Fruit fly (Drosophila melanogaster): ENCODE results near the gene bsh.

The bsh gene

DNA sequence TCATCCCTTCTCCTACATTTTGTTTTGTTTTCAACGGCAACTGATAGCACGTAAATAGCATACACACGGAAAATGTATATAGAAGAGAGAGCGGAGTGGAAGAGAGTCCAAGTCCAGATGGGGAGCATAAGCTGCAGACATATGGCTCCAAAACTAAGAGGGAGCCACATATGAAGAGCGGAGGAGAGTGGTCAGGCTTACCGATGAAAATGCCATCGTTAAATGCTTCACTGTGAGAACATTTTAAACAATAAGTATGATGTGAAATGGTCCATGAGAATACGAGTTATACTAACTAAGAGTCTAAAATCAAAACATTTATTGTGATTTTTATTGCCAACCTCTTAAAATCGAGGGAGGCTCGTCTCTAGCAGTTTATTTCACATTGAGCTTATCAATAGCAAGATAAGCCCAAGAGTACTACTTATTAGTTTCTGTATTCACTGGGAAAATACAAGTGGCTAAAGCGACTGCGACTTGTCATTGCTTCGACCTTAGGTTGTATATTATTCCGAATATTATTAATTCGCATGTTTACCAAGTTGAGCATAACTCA is 4.2 kb downstream of the bsh start (continued):
- TF ChIP-seq dsx (GFP tag; optimal IDR thresholded peaks at IDR 0.05; ENCODE audit: poor library complexity, severe bottlenecking), result no peak
- TF ChIP-seq CG1621 (tag; optimal IDR thresholded peaks at IDR 0.05), result no peak
- peak; percentile 70 for TF ChIP-seq CG6276 (GFP tag; optimal IDR thresholded peaks at IDR 0.05)
- no peak for TF ChIP-seq Lpt (GFP tag; optimal IDR thresholded peaks at IDR 0.05)
- TF ChIP-seq Eip78C (GFP tag), result peak; percentile 41
- TF ChIP-seq CG32006 (GFP tag; optimal IDR thresholded peaks at IDR 0.05), result no peak
- no peak for TF ChIP-seq CG11902 (GFP tag; optimal IDR thresholded peaks at IDR 0.05)
- no peak for TF ChIP-seq CG11762 (GFP tag; optimal IDR thresholded peaks at IDR 0.05; ENCODE audit: insufficient read depth)
- TF ChIP-seq Hr38 (GFP tag; optimal IDR thresholded peaks at IDR 0.05), result no peak
- no peak for TF ChIP-seq CG8119 (GFP tag; IDR thresholded peaks at IDR 0.05)
- TF ChIP-seq CG8632 (GFP tag; optimal IDR thresholded peaks at IDR 0.05), result peak; percentile 39
- TF ChIP-seq Hr4 (GFP tag; optimal IDR thresholded peaks at IDR 0.05), result no peak
- no peak for TF ChIP-seq CG34406 (GFP tag; optimal IDR thresholded peaks at IDR 0.05)

DNA sequence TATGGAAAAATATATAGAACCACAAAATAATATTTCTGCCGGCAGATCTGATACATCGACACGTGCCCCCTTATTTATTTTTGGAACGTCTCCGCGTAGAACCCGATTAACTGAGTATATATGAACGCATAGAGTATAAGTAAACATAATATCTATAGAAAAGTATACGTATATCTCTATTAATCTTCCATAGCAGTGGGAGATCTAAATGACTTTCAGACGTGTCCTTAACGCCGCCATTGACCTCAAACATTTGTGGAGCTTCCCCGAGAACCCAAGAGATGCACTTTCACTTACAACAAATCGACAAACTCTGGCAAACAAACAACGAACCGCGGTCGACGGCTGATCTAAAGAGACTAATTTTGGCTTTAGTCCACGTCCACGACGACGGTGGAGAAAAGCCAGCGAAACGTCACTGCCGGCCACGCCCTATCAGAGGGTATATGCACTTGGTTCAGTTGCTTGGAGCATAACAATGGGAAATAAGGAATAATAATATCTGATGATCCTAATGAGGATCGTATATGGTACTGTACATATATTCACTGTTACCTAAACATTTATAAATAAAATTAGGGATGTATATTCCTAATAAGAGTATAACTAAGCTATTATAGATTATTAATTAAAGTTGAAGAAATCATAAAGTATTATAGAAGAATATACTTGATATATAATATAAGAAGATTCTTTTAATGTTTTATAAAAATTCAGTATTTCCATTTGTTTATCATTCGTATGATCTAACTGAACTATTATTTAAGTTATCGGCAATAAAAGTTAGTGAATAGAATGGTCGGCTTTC is 4.9 kb downstream of the bsh start, which contains the start of gene fbp:
TSS of gene fbp (minus strand) at position 364 of the 808 bp plus-strand sequence.
- no peak for TF ChIP-seq CG1621 (tag; optimal IDR thresholded peaks at IDR 0.05)
- TF ChIP-seq eg (GFP tag; IDR thresholded peaks at IDR 0.05), result peak; percentile 62
- TF ChIP-seq esn (GFP tag; optimal IDR thresholded peaks at IDR 0.05), result peak; percentile 76
- peak; percentile 69 for TF ChIP-seq CG6792 (GFP tag; optimal IDR thresholded peaks at IDR 0.05)
- TF ChIP-seq fd85E (GFP tag; optimal IDR thresholded peaks at IDR 0.05), result peak; percentile 12
- TF ChIP-seq CG6163 (GFP tag; IDR thresholded peaks at IDR 0.05), result peak; percentile 53
- peak; percentile 45 for TF ChIP-seq fkh (GFP tag; optimal IDR thresholded peaks at IDR 0.05)
- peak; percentile 77 for TF ChIP-seq CG3032 (tag; optimal IDR thresholded peaks at IDR 0.05)
- TF ChIP-seq CG9139 (GFP tag; optimal IDR thresholded peaks at IDR 0.05), result peak; percentile 30
- TF ChIP-seq Sox102F (GFP tag; optimal IDR thresholded peaks at IDR 0.05), result peak; percentile 38
- TF ChIP-seq Hr38 (GFP tag; optimal IDR thresholded peaks at IDR 0.05), result no peak
- peak; percentile 65 for TF ChIP-seq Sox15 (GFP tag; optimal IDR thresholded peaks at IDR 0.05)
- peak; percentile 84 for TF ChIP-seq CG6276 (GFP tag; optimal IDR thresholded peaks at IDR 0.05)
- peak; percentile 76 for TF ChIP-seq net (GFP tag; optimal IDR thresholded peaks at IDR 0.05)
- no peak for TF ChIP-seq Ets21C (GFP tag; optimal IDR thresholded peaks at IDR 0.05)
- TF ChIP-seq CG15336 (GFP tag; IDR thresholded peaks at IDR 0.05), result peak; percentile 39; the same call in 1 of the 2 replicates
- TF ChIP-seq topi (GFP tag; optimal IDR thresholded peaks at IDR 0.05), result peak; percentile 41
- TF ChIP-seq ss (GFP tag; optimal IDR thresholded peaks at IDR 0.05), result peak; percentile 68 to 80
- peak; percentile 47 for TF ChIP-seq Smox (GFP tag; optimal IDR thresholded peaks at IDR 0.05)
- TF ChIP-seq CG11762 (GFP tag; optimal IDR thresholded peaks at IDR 0.05; ENCODE audit: insufficient read depth), result peak; percentile 52
- peak; percentile 50 for TF ChIP-seq Hr39 (GFP tag; optimal IDR thresholded peaks at IDR 0.05)
- TF ChIP-seq spab (GFP tag; optimal IDR thresholded peaks at IDR 0.05), result peak; percentile 74
- peak; percentile 87 for TF ChIP-seq Eip78C (GFP tag)
- TF ChIP-seq CG16779 (tag; optimal IDR thresholded peaks at IDR 0.05), result peak; percentile 42
- peak; percentile 91 for TF ChIP-seq CG32006 (GFP tag; optimal IDR thresholded peaks at IDR 0.05)
- peak; percentile 66 for TF ChIP-seq OdsH (GFP tag; optimal IDR thresholded peaks at IDR 0.05)
- peak; percentile 50 for TF ChIP-seq CG8119 (GFP tag; IDR thresholded peaks at IDR 0.05)
- TF ChIP-seq Ets96B (tag; optimal IDR thresholded peaks at IDR 0.05), result peak; percentile 73
- TF ChIP-seq Gug (GFP tag; IDR thresholded peaks at IDR 0.05), result peak; percentile 46; the same call in 1 of the 2 replicates
- TF ChIP-seq CG10631 (GFP tag; optimal IDR thresholded peaks at IDR 0.05), result peak; percentile 84
- peak; percentile 86 for TF ChIP-seq CG34406 (GFP tag; optimal IDR thresholded peaks at IDR 0.05)
- peak in 1 of 2 experiments; percentile 93 for TF ChIP-seq salr (GFP tag; optimal IDR thresholded peaks at IDR 0.05)
- TF ChIP-seq acj6 (GFP tag; optimal IDR thresholded peaks at IDR 0.05), result peak; percentile 77
- TF ChIP-seq Met (GFP tag; optimal IDR thresholded peaks at IDR 0.05), result peak; percentile 56
- TF ChIP-seq CG11902 (GFP tag; optimal IDR thresholded peaks at IDR 0.05), result peak; percentile 68
- peak; percentile 80 for TF ChIP-seq CG8632 (GFP tag; optimal IDR thresholded peaks at IDR 0.05)
- TF ChIP-seq CG3919 (GFP tag; optimal IDR thresholded peaks at IDR 0.05), result peak; percentile 73
- TF ChIP-seq Eip93F (GFP tag; optimal IDR thresholded peaks at IDR 0.05), result peak; percentile 20
- TF ChIP-seq dac (GFP tag; optimal IDR thresholded peaks at IDR 0.05), result peak; percentile 56
- TF ChIP-seq dsx (GFP tag; optimal IDR thresholded peaks at IDR 0.05; ENCODE audit: poor library complexity, severe bottlenecking), result peak; percentile 73
- TF ChIP-seq Sox14 (GFP tag; optimal IDR thresholded peaks at IDR 0.05), result peak; percentile 8
- peak; percentile 77 for TF ChIP-seq fd59A (GFP tag; optimal IDR thresholded peaks at IDR 0.05)
- TF ChIP-seq CG10669 (GFP tag; optimal IDR thresholded peaks at IDR 0.05), result peak; percentile 50
